Worm (Caenorhabditis elegans): ENCODE results near the gene clec-1.

The clec-1 gene

ce11 chrV:5712189-5712588 lies 12.2 kb downstream of the clec-1 start:
- TF ChIP-seq attf-3 (GFP tag; conservative IDR thresholded peaks at IDR 0.05) (peak; percentile 70), pha-4 (tag; optimal IDR thresholded peaks at IDR 0.05) (no peak), snpc-4 (GFP tag; optimal IDR thresholded peaks at IDR 0.05) (no peak), snpc-4 (tag; optimal IDR thresholded peaks at IDR 0.05) (no peak), zfh-2 (GFP tag; conservative IDR thresholded peaks at IDR 0.05) (no peak), rcor-1 (GFP tag; IDR thresholded peaks at IDR 0.05) (no peak)

ce11 chrV:5712652-5713051 lies 12.7 kb downstream of the clec-1 start, which contains the start of gene gcst-1:
Gene gcst-1 (plus strand): TSS chrV:5712928.
- TF ChIP-seq ekl-4 (GFP tag; IDR thresholded peaks at IDR 0.05) (no peak), hlh-12 (tag; optimal IDR thresholded peaks at IDR 0.05) (no peak), bed-1 (GFP tag; IDR thresholded peaks at IDR 0.05) (no peak), lin-40 (tag; optimal IDR thresholded peaks at IDR 0.05) (no peak), B0336.3 (GFP tag; IDR thresholded peaks at IDR 0.05) (0 out of 2 replicates have a peak, but pooled peaks have one; percentile 17), nfya-2 (GFP tag; IDR thresholded peaks at IDR 0.05) (no peak), nhr-80 (tag; optimal IDR thresholded peaks at IDR 0.05) (peak; percentile 78), hmg-20 (GFP tag; IDR thresholded peaks at IDR 0.05) (no peak), madf-3 (GFP tag; IDR thresholded peaks at IDR 0.05) (no peak), Y53F4B.3 (GFP tag; IDR thresholded peaks at IDR 0.05) (no peak), ceh-91 (GFP tag; IDR thresholded peaks at IDR 0.05) (no peak), cebp-1 (GFP tag; IDR thresholded peaks at IDR 0.05) (no peak), cebp-1 (tag; optimal IDR thresholded peaks at IDR 0.05) (peak; percentile 14), F55B11.4 (tag; optimal IDR thresholded peaks at IDR 0.05; ENCODE audit: borderline replicate concordance, insufficient read depth) (no peak), chd-7 (tag; optimal IDR thresholded peaks at IDR 0.05) (no peak)

- TF ChIP-seq dox-1 (GFP tag; IDR thresholded peaks at IDR 0.05): no peak
- no peak for TF ChIP-seq lin-40 (tag; optimal IDR thresholded peaks at IDR 0.05)
- TF ChIP-seq mcd-1 (GFP tag; IDR thresholded peaks at IDR 0.05): no peak
- no peak for TF ChIP-seq T07F8.4 (tag; optimal IDR thresholded peaks at IDR 0.05)
- no peak for TF ChIP-seq Y53F4B.3 (GFP tag; IDR thresholded peaks at IDR 0.05)
- no peak for TF ChIP-seq ztf-26 (tag; optimal IDR thresholded peaks at IDR 0.05)
- no peak for TF ChIP-seq madf-6 (GFP tag; IDR thresholded peaks at IDR 0.05)
- no peak for TF ChIP-seq unc-130 (GFP tag; optimal IDR thresholded peaks at IDR 0.05)
Observed at ce11 chrV:5713510-5713909, 13.6 kb downstream of the clec-1 start.

ce11 chrV:5716508-5716907 lies 16.6 kb downstream of the clec-1 start, which contains the start of gene K09H11.9:
Gene K09H11.9 (minus strand): TSS chrV:5716608.
- TF ChIP-seq ekl-4 (GFP tag; IDR thresholded peaks at IDR 0.05) (no peak), madf-3 (GFP tag; IDR thresholded peaks at IDR 0.05) (0 out of 2 replicates have a peak, but pooled peaks have one; percentile 30), athp-1 (tag; optimal IDR thresholded peaks at IDR 0.05) (no peak), ztf-18 (tag; optimal IDR thresholded peaks at IDR 0.05) (no peak), fkh-3 (tag; optimal IDR thresholded peaks at IDR 0.05) (no peak), nhr-27 (tag; optimal IDR thresholded peaks at IDR 0.05) (no peak)

ce11 chrV:5717237-5717935 lies 17.4 kb downstream of the clec-1 start, which contains the start of gene rga-3:
Gene rga-3 (plus strand): TSS chrV:5717885.
- no peak for TF ChIP-seq hlh-26 (GFP tag; conservative IDR thresholded peaks at IDR 0.05)
- TF ChIP-seq snpc-1.3 (tag; optimal IDR thresholded peaks at IDR 0.05; ENCODE audit: insufficient read depth): peak; percentile 93
- no peak for TF ChIP-seq unc-62 (GFP tag; optimal IDR thresholded peaks at IDR 0.05)
- peak; percentile 93 for TF ChIP-seq lin-54 (GFP tag; optimal IDR thresholded peaks at IDR 0.05)
- 0 out of 2 replicates have a peak, but pooled peaks have one; percentile 7 for TF ChIP-seq egrh-3 (GFP tag; IDR thresholded peaks at IDR 0.05)
- no peak for TF ChIP-seq nhr-179 (tag; optimal IDR thresholded peaks at IDR 0.05)
- TF ChIP-seq C06A6.2 (GFP tag; conservative IDR thresholded peaks at IDR 0.05): no peak
- TF ChIP-seq lin-35 (GFP tag; optimal IDR thresholded peaks at IDR 0.05): peak in 2 of 3 experiments; percentile 41 to 78
- TF ChIP-seq ztf-25 (GFP tag; IDR thresholded peaks at IDR 0.05): 0 out of 2 replicates have a peak, but pooled peaks have one; percentile 34
- TF ChIP-seq cebp-2 (GFP tag; IDR thresholded peaks at IDR 0.05): no peak
- no peak for TF ChIP-seq let-526 (GFP tag; IDR thresholded peaks at IDR 0.05)
- no peak for TF ChIP-seq fkh-3 (tag; optimal IDR thresholded peaks at IDR 0.05)
- no peak for TF ChIP-seq K12H6.12 (tag; optimal IDR thresholded peaks at IDR 0.05)

Data from whole organism, young adult.